Fruit fly (Drosophila melanogaster): ENCODE data around the gene CG17032.
A peak's percentile ranks its signal among the peaks of the same experiment; 100 is the strongest.

The CG17032 gene

dm6 chr3L:16004401-16005237 is 46.0 kb downstream of the CG17032 start, which contains the start of the genes hzg and mRpS31:
Gene hzg (minus strand): TSS chr3L:16004736.
Gene mRpS31 (plus strand): TSS chr3L:16005193.
- TF ChIP-seq CG11902 (GFP tag; optimal IDR thresholded peaks at IDR 0.05) (peak; percentile 14), Eip78C (GFP tag) (peak; percentile 89), CG4318 (GFP tag; optimal IDR thresholded peaks at IDR 0.05) (no peak), pdm3 (GFP tag; optimal IDR thresholded peaks at IDR 0.05) (peak; percentile 69), ss (GFP tag; optimal IDR thresholded peaks at IDR 0.05) (peak; percentile 70 to 85), CG10669 (GFP tag; optimal IDR thresholded peaks at IDR 0.05) (peak; percentile 53), CG11762 (GFP tag; optimal IDR thresholded peaks at IDR 0.05; ENCODE audit: insufficient read depth) (no peak), CG7368 (GFP tag; optimal IDR thresholded peaks at IDR 0.05) (no peak), eg (GFP tag; IDR thresholded peaks at IDR 0.05) (peak; percentile 83), CG6792 (GFP tag; optimal IDR thresholded peaks at IDR 0.05) (peak; percentile 17), CG11294 (GFP tag; IDR thresholded peaks at IDR 0.05) (no peak), CG31627 (GFP tag; optimal IDR thresholded peaks at IDR 0.05) (peak; percentile 64), CG1621 (tag; optimal IDR thresholded peaks at IDR 0.05) (peak; percentile 80), acj6 (GFP tag; optimal IDR thresholded peaks at IDR 0.05) (peak; percentile 57), Ets96B (tag; optimal IDR thresholded peaks at IDR 0.05) (peak; percentile 36), CG15336 (GFP tag; IDR thresholded peaks at IDR 0.05) (peak; percentile 66), dac (GFP tag; optimal IDR thresholded peaks at IDR 0.05) (peak; percentile 37), vri (GFP tag; optimal IDR thresholded peaks at IDR 0.05) (peak; percentile 70), CG32006 (GFP tag; optimal IDR thresholded peaks at IDR 0.05) (peak; percentile 49), CG3032 (tag; optimal IDR thresholded peaks at IDR 0.05) (peak; percentile 43), topi (GFP tag; optimal IDR thresholded peaks at IDR 0.05) (peak; percentile 50), cyc (GFP tag; optimal IDR thresholded peaks at IDR 0.05) (peak; percentile 24), Lpt (GFP tag; optimal IDR thresholded peaks at IDR 0.05) (no peak), CG9139 (GFP tag; optimal IDR thresholded peaks at IDR 0.05) (peak; percentile 75), svp (GFP tag) (peak; percentile 73), Blimp-1 (GFP tag; optimal IDR thresholded peaks at IDR 0.05) (peak; percentile 28), CG34406 (GFP tag; optimal IDR thresholded peaks at IDR 0.05) (peak; percentile 3), esn (GFP tag; optimal IDR thresholded peaks at IDR 0.05) (peak; percentile 42), fkh (GFP tag; optimal IDR thresholded peaks at IDR 0.05) (peak; percentile 53), CG6276 (GFP tag; optimal IDR thresholded peaks at IDR 0.05) (peak; percentile 89), CG3919 (GFP tag; optimal IDR thresholded peaks at IDR 0.05) (peak; percentile 44), fd59A (GFP tag; optimal IDR thresholded peaks at IDR 0.05) (peak; percentile 2), Eip93F (GFP tag; optimal IDR thresholded peaks at IDR 0.05) (no peak), Hr38 (GFP tag; optimal IDR thresholded peaks at IDR 0.05) (no peak), Sox102F (GFP tag; optimal IDR thresholded peaks at IDR 0.05) (peak; percentile 65), Sox14 (GFP tag; optimal IDR thresholded peaks at IDR 0.05) (peak; percentile 61), CG8632 (GFP tag; optimal IDR thresholded peaks at IDR 0.05) (peak; percentile 12), salr (GFP tag; optimal IDR thresholded peaks at IDR 0.05) (peak; percentile 50 to 68), Ets21C (GFP tag; optimal IDR thresholded peaks at IDR 0.05) (peak; percentile 45), CG16779 (tag; optimal IDR thresholded peaks at IDR 0.05) (peak; percentile 93), Met (GFP tag; optimal IDR thresholded peaks at IDR 0.05) (peak; percentile 48), Smox (GFP tag; optimal IDR thresholded peaks at IDR 0.05) (peak; percentile 47), CG6163 (GFP tag; IDR thresholded peaks at IDR 0.05) (peak; percentile 83), CG10631 (GFP tag; optimal IDR thresholded peaks at IDR 0.05) (peak; percentile 64), Eip75B (GFP tag; optimal IDR thresholded peaks at IDR 0.05) (peak; percentile 28), net (GFP tag; optimal IDR thresholded peaks at IDR 0.05) (peak; percentile 58), Sox15 (GFP tag; optimal IDR thresholded peaks at IDR 0.05) (no peak), CG8319 (GFP tag; optimal IDR thresholded peaks at IDR 0.05) (no peak), spab (GFP tag; optimal IDR thresholded peaks at IDR 0.05) (peak; percentile 58), Gug (GFP tag; IDR thresholded peaks at IDR 0.05) (no peak), OdsH (GFP tag; optimal IDR thresholded peaks at IDR 0.05) (peak; percentile 16)
